Worm (Caenorhabditis elegans): ENCODE data around the gene cpg-9.

- TF ChIP-seq mdl-1 (tag; optimal IDR thresholded peaks at IDR 0.05) = no peak
- no peak for TF ChIP-seq aly-2 (tag; optimal IDR thresholded peaks at IDR 0.05)
- TF ChIP-seq R02D3.7 (tag; optimal IDR thresholded peaks at IDR 0.05) = no peak
- TF ChIP-seq crh-2 (tag; optimal IDR thresholded peaks at IDR 0.05) = no peak
- no peak for TF ChIP-seq nhr-11 (tag; optimal IDR thresholded peaks at IDR 0.05)
- TF ChIP-seq nhr-25 (tag; optimal IDR thresholded peaks at IDR 0.05) = no peak
- TF ChIP-seq alr-1 (tag; optimal IDR thresholded peaks at IDR 0.05) = no peak
Observed at ce11 chrIV:3071997-3072396, 2.0 kb upstream of the cpg-9 start, which contains the start of gene Y67D8C.2.
